Worm (Caenorhabditis elegans): ENCODE results near the gene nhr-110.

DNA sequence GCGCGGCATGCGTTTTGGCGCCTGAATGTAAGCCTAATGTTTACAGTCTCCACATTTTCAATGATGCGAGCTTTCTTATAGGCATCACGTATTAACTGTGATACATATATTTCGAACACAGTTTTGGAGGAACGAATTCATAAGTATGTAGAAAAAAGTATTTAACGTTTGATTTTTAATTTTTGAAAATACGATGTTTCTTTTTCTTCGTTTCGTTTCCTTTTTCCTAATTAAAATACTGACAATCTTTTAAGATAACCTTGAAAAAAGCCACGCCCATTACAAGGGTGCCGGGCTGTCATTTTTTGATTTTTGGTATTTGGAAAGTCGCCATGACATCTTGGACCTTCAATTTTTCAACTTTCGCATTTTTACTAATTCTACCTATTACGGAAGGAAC lies 40.7 kb upstream of the nhr-110 start, which contains the start of gene K04F1.9:
- TF ChIP-seq nhr-28 (tag; optimal IDR thresholded peaks at IDR 0.05) (no peak), unc-39 (tag; optimal IDR thresholded peaks at IDR 0.05) (no peak), unc-62 (GFP tag; optimal IDR thresholded peaks at IDR 0.05) (no peak), snpc-4 (tag; optimal IDR thresholded peaks at IDR 0.05) (no peak), drap-1 (GFP tag; optimal IDR thresholded peaks at IDR 0.05) (no peak), blmp-1 (tag; optimal IDR thresholded peaks at IDR 0.05) (no peak), nhr-76 (tag; optimal IDR thresholded peaks at IDR 0.05) (no peak), lin-32 (GFP tag; optimal IDR thresholded peaks at IDR 0.05) (no peak), pha-4 (tag; optimal IDR thresholded peaks at IDR 0.05) (no peak), lin-13 (tag; optimal IDR thresholded peaks at IDR 0.05) (no peak), nhr-237 (tag; optimal IDR thresholded peaks at IDR 0.05) (no peak), nhr-12 (tag; optimal IDR thresholded peaks at IDR 0.05) (no peak)

Measured in whole organism, mixed stage, embryonic.